Worm (Caenorhabditis elegans) whole organism, early embryonic: ENCODE measurements around the gene algn-2.

Experiments used
- B0310.2 ChIP-seq: sonication (generic microtip); optimal IDR thresholded peaks from 2 replicates; lab custom pipeline; 2016; ENCODE audit warnings: mild to moderate bottlenecking, missing genetic modification characterization, missing compliant biosample characterization
- F13C5.2 ChIP-seq: sonication (generic microtip); optimal IDR thresholded peaks from 2 replicates; lab custom pipeline; 2017; ENCODE audit warnings: mild to moderate bottlenecking, missing genetic modification characterization, inconsistent platforms, missing compliant biosample characterization
- aly-1 ChIP-seq: sonication (generic microtip); optimal IDR thresholded peaks from 2 replicates; lab custom pipeline; 2016; ENCODE audit warnings: missing genetic modification characterization, missing compliant biosample characterization
- ama-1 ChIP-seq: fragments of 150-350 bp; optimal IDR thresholded peaks from 2 replicates; lab custom pipeline; 2014
- ceh-13 ChIP-seq: fragments of 200-800 bp; sonication (Bioruptor generic); optimal IDR thresholded peaks from 2 replicates; lab custom pipeline; 2018; ENCODE audit warnings: mild to moderate bottlenecking, missing genetic modification characterization, missing compliant biosample characterization
- ceh-36 ChIP-seq: sonication (generic microtip); optimal IDR thresholded peaks from 2 replicates; lab custom pipeline; 2016; ENCODE audit warnings: missing genetic modification characterization, inconsistent platforms, missing compliant biosample characterization
- ets-7 ChIP-seq: sonication (generic microtip); optimal IDR thresholded peaks from 2 replicates; lab custom pipeline; 2016; ENCODE audit warnings: missing genotype, missing genetic modification characterization, missing compliant biosample characterization
- flt-1 ChIP-seq: fragments of 200-800 bp; sonication (Bioruptor generic); IDR thresholded peaks from 2 replicates; pipeline ENCODE4 v1.3.6; 2022; ENCODE audit warnings: missing genetic modification characterization, missing compliant biosample characterization
- hmbx-1 ChIP-seq: sonication (generic microtip); optimal IDR thresholded peaks from 2 replicates; lab custom pipeline; 2016; ENCODE audit warnings: mild to moderate bottlenecking, missing genetic modification characterization, missing compliant biosample characterization
- hmg-4 ChIP-seq: fragments of 200-800 bp; sonication (Bioruptor generic); optimal IDR thresholded peaks from 2 replicates; lab custom pipeline; 2018; ENCODE audit warnings: mild to moderate bottlenecking, missing genetic modification characterization, missing compliant biosample characterization
- hnd-1 ChIP-seq: sonication (generic microtip); optimal IDR thresholded peaks from 2 replicates; lab custom pipeline; 2016; ENCODE audit warnings: missing genetic modification characterization, missing compliant biosample characterization
- pes-1 ChIP-seq: fragments of 200-800 bp; sonication (Bioruptor generic); IDR thresholded peaks from 2 replicates; pipeline ENCODE4 v1.3.6; 2022; ENCODE audit warnings: missing genetic modification reagents, missing genetic modification characterization, missing compliant biosample characterization
- scrt-1 ChIP-seq: fragments of 200-800 bp; sonication (Bioruptor generic); IDR thresholded peaks from 2 replicates; pipeline ENCODE4 v1.3.6; 2022; ENCODE audit warnings: missing genetic modification characterization, missing compliant biosample characterization
- sea-1 ChIP-seq: fragments of 200-800 bp; sonication (Bioruptor generic); conservative IDR thresholded peaks from 2 replicates; pipeline ENCODE4 v1.3.6; 2022; ENCODE audit warnings: missing genetic modification characterization, missing compliant biosample characterization
- tbx-11 ChIP-seq: fragments of 200-800 bp; sonication (Bioruptor generic); IDR thresholded peaks from 2 replicates; pipeline ENCODE4 v1.3.6; 2022; ENCODE audit warnings: missing genetic modification characterization, missing compliant biosample characterization
- tbx-37 ChIP-seq: fragments of 200-800 bp; sonication (Bioruptor generic); conservative IDR thresholded peaks from 2 replicates; pipeline ENCODE4 v1.3.6; 2022; ENCODE audit warnings: missing genetic modification reagents, missing genetic modification characterization, missing compliant biosample characterization
- tra-4 ChIP-seq: sonication (generic microtip); optimal IDR thresholded peaks from 2 replicates; lab custom pipeline; 2017; ENCODE audit warnings: missing genetic modification characterization, missing compliant biosample characterization

algn-2 gene

DNA sequence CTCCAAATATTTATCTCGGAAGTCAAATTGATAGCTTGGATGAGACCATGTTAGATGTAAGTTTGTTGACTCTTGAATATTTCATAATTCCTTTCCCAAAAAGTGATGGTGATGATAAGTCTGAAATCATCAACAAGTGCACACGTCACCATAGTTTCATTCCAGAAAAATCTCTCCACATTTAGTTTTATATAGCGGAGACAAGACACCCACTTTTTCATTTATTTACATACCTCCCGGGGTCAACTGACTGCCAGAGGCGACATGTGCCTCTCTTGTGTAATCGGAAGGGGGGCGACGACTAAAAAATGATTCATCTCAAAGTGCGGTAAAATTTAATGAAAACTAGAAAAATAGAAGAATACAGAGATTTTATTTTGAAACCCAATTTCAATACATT lies 36.8 kb upstream of the algn-2 start:
- TF ChIP-seq tra-4 (tag; lab: Kevin White, UChicago) (no peak), ceh-13 (GFP tag; lab: Kevin White, UChicago) (no peak), F13C5.2 (tag; lab: Kevin White, UChicago) (no peak), sea-1 (GFP tag; lab: Robert Waterston, UW) (no peak), scrt-1 (GFP tag; lab: Robert Waterston, UW) (no peak), ets-7 (tag; lab: Kevin White, UChicago) (no peak), tbx-11 (no peak), flt-1 (GFP tag; lab: Robert Waterston, UW) (no peak), pes-1 (no peak), hmbx-1 (tag; lab: Kevin White, UChicago) (no peak), B0310.2 (tag; lab: Kevin White, UChicago) (no peak), ceh-36 (tag; lab: Kevin White, UChicago) (no peak), tbx-37 (GFP tag; lab: Robert Waterston, UW) (no peak), aly-1 (no peak), hnd-1 (tag; lab: Kevin White, UChicago) (no peak), ama-1 (lab: Kevin White, UChicago) (no peak)

ce11 chrII:5339547-5339946 lies 35.5 kb upstream of the algn-2 start:
- TF ChIP-seq hnd-1 (tag; lab: Kevin White, UChicago) = no peak
- TF ChIP-seq tbx-11 = no peak
- TF ChIP-seq ama-1 (lab: Kevin White, UChicago) = no peak
- no peak for TF ChIP-seq tra-4 (tag; lab: Kevin White, UChicago)
- TF ChIP-seq tbx-37 (GFP tag; lab: Robert Waterston, UW) = no peak
- TF ChIP-seq scrt-1 (GFP tag; lab: Robert Waterston, UW) = no peak
- TF ChIP-seq hmg-4 = no peak

DNA sequence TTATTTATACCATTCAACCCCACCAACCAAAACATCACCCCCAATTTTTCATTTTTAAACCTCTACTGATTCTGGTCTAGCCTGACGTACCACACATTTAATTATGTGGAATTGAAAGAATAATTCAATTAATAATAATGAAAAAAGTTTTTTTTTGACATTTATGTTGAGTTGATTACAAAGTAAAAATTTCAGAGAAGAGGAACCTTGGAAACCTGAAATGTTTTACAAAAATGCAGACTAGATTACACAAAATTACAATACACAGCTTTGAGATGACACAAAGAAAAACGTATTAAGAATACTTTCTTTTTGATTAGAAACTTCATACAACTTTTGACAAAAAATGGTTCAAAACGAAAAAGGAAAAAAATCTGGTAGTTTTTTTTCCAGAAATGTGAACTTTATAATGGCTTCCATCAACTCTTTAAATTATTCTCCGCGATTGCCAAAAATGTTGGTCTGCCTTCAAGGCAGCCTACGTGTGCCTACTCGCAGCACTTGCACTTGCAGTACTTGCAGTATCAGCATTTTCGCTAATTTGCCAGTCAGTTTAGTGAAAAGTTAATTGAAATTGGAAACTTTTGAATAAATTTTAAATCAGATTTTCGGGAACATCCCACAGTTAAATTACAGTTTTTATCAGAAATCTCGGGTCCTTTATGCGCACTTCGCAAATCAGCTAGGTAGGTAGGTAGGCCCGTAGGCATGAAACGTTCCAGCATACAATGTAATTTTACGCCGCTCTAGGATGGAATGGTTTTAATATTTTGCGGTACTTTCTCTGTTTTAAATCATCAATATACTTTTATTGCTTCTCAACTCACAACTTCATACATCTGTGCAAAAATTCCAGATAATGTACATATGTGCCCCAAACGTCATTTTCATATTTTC lies 34.1 kb upstream of the algn-2 start:
- TF ChIP-seq scrt-1 (GFP tag; lab: Robert Waterston, UW) (no peak), flt-1 (GFP tag; lab: Robert Waterston, UW) (no peak), aly-1 (no peak), hmbx-1 (tag; lab: Kevin White, UChicago) (no peak), pes-1 (no peak), ceh-13 (GFP tag; lab: Kevin White, UChicago) (no peak), tbx-11 (no peak), tbx-37 (GFP tag; lab: Robert Waterston, UW) (no peak), tra-4 (tag; lab: Kevin White, UChicago) (no peak)

DNA sequence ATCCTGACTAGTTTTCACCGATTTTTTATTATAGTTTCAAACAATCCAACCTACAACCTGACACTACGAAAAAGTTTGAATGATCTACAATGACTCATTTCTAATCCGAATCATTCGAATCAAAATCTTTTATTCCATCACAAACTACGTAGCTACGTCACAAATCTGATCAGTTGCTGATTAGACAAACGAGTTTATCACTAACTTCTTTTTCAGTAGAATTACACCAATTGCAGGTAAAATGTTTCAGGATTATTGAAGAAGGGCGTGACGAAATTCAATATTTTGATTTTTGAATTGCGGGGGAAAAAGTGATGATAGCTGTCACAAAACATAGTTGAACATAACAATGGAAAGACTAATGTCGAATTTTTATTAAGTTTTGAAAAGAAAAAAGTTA lies 33.5 kb upstream of the algn-2 start:
- TF ChIP-seq tbx-37 (GFP tag; lab: Robert Waterston, UW) (no peak), ceh-13 (GFP tag; lab: Kevin White, UChicago) (no peak), ama-1 (lab: Kevin White, UChicago) (no peak), B0310.2 (tag; lab: Kevin White, UChicago) (no peak), aly-1 (no peak), scrt-1 (GFP tag; lab: Robert Waterston, UW) (no peak), ets-7 (tag; lab: Kevin White, UChicago) (no peak), tbx-11 (no peak)

DNA sequence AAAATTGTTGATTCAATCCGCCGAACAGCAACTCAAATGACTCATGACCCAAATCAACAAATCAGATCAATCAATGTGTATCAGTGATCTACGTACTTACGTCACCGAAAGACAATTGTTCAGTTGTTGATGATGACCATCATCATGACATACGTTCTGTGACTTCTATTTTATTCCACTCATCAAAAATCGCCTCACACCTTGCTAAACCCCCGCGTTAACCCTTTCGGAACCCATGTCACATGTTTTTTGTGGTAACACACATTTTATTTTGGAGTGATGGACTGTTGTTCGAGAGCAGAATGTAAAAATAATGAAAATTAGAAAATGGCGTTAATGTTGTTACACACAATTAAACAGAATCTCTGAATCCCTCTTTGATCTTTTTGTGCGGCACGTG lies 32.7 kb upstream of the algn-2 start:
- TF ChIP-seq tbx-37 (GFP tag; lab: Robert Waterston, UW) (no peak), B0310.2 (tag; lab: Kevin White, UChicago) (no peak)

- TF ChIP-seq ceh-36 (tag; lab: Kevin White, UChicago) (no peak), F13C5.2 (tag; lab: Kevin White, UChicago) (no peak), ets-7 (tag; lab: Kevin White, UChicago) (no peak), sea-1 (GFP tag; lab: Robert Waterston, UW) (no peak), aly-1 (no peak), tbx-11 (no peak), ama-1 (lab: Kevin White, UChicago) (no peak), scrt-1 (GFP tag; lab: Robert Waterston, UW) (no peak), tbx-37 (GFP tag; lab: Robert Waterston, UW) (no peak), hmg-4 (no peak), hmbx-1 (tag; lab: Kevin White, UChicago) (no peak)
Observed at ce11 chrII:5344775-5345174, 30.3 kb upstream of the algn-2 start, which contains the start of gene F09E5.14. Gene F09E5.14 (minus strand): TSS chrII:5344875.

DNA sequence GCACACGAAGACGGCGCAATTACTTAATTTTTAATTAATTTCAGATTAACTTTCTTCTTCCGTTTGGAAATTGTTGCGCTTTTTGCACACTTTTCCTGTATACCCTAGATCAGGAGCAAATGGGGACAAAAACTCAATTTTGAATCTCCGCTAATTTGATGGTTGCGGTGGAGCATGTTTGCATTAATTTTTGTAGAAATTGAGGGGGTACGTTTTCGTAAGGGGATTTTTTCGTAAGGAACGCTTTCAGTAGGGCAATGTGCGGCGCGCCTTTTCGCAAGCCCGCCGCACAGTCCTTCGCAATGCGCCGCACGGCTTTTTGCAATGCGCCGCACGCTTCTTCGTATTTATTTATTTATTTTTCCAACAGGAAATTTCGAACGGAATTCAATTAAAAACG lies 28.7 kb upstream of the algn-2 start:
- peak; percentile 79; the same call in 1 of the 2 replicates for TF ChIP-seq pes-1
- TF ChIP-seq flt-1 (GFP tag; lab: Robert Waterston, UW) = 0 out of 2 replicates have a peak, but pooled peaks have one; percentile 32
- TF ChIP-seq tbx-11 = peak; percentile 78; the same call in 1 of the 2 replicates
- TF ChIP-seq scrt-1 (GFP tag; lab: Robert Waterston, UW) = peak; percentile 66; the same call in 1 of the 2 replicates
- 0 out of 2 replicates have a peak, but pooled peaks have one; percentile 35 for TF ChIP-seq tbx-37 (GFP tag; lab: Robert Waterston, UW)
- peak; percentile 87 for TF ChIP-seq sea-1 (GFP tag; lab: Robert Waterston, UW)

DNA sequence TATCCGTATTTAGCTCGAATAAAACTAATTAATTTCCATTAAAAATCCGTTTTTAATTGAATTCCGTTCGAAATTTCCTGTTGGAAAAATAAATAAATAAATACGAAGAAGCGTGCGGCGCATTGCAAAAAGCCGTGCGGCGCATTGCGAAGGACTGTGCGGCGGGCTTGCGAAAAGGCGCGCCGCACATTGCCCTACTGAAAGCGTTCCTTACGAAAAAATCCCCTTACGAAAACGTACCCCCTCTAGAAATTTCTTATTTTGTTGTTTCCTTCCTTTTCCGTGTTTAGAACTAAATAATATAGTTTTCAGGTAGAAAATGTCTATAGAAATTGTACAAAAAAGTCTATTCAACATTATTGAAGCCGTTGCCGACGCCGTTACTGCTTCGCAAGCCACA lies 24.7 kb upstream of the algn-2 start, which contains the start of gene F09E5.8:
Gene F09E5.8 (plus strand): TSS at position 313 of the 400 bp plus-strand sequence.
- TF ChIP-seq tbx-11 (peak; percentile 76), pes-1 (peak; percentile 81), scrt-1 (GFP tag; lab: Robert Waterston, UW) (0 out of 2 replicates have a peak, but pooled peaks have one; percentile 35)
